Fruit fly (Drosophila melanogaster) S2 (cell line): Measurements from ENCODE around the gene CG33285.
A peak's percentile ranks its signal among the peaks of the same experiment; 100 is the strongest.

Source experiments
- CG8478 ChIP-seq: fragments of >200 bp; optimal IDR thresholded peaks from 2 replicates; lab custom pipeline; 2018
- CTCF ChIP-seq, 2 experiments: fragments of >200 bp; optimal IDR thresholded peaks; 2 replicates each; lab custom pipeline; 2018

The CG33285 gene

dm6 chr3L:21088889-21089288 lies at the start of gene CG33285:
CG33285 (minus strand) TSS chr3L:21088989.
- TF ChIP-seq CG8478 (lab: Kevin White, UChicago), result no peak
- no peak for TF ChIP-seq CTCF (optimal IDR thresholded peaks at IDR 0.05; lab: Kevin White, UChicago)

dm6 chr3L:21136253-21136652 lies 47.5 kb upstream of the CG33285 start, which contains the start of gene CG10565:
CG10565 (minus strand) TSS chr3L:21136353.
- TF ChIP-seq CG8478 (lab: Kevin White, UChicago) (no peak), CTCF (optimal IDR thresholded peaks at IDR 0.05; lab: Kevin White, UChicago) (no peak)

dm6 chr3L:21135850-21136249 lies 47.1 kb upstream of the CG33285 start:
- TF ChIP-seq CTCF (optimal IDR thresholded peaks at IDR 0.05; lab: Kevin White, UChicago), result peak in 1 of 2 experiments; percentile 46
- TF ChIP-seq CG8478 (lab: Kevin White, UChicago), result no peak

DNA sequence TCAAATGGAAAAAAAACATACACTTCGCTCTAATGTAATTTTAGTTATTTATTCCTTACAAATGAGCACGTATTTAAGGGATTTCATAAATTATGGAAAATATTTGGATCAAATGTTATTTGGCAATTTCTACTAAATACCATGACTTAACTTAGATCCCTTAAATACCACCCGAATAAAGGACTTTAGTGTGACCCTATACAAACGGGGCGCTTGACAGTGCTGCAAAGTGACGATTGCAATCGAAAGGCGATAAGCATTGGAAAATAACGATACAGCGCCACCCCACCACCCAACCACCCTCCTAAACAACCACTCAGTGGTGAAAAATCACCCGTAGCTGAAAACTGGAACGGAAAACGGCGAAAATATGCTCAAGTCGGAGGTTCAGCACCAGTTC lies 42.6 kb upstream of the CG33285 start, which contains the start of gene ICA69:
Gene ICA69, plus strand, starts transcription at position 20 of the 400 bp plus-strand sequence.
- TF ChIP-seq CTCF (optimal IDR thresholded peaks at IDR 0.05; lab: Kevin White, UChicago), result no peak
- no peak for TF ChIP-seq CG8478 (lab: Kevin White, UChicago)

dm6 chr3L:21130839-21131410 lies 42.1 kb upstream of the CG33285 start, which contains the start of gene ko:
ko (minus strand) TSS chr3L:21131159.
- no peak for TF ChIP-seq CTCF (optimal IDR thresholded peaks at IDR 0.05; lab: Kevin White, UChicago)
- TF ChIP-seq CG8478 (lab: Kevin White, UChicago), result no peak

dm6 chr3L:21129682-21130081 lies 40.9 kb upstream of the CG33285 start:
- TF ChIP-seq CG8478 (lab: Kevin White, UChicago), result no peak
- TF ChIP-seq CTCF (optimal IDR thresholded peaks at IDR 0.05; lab: Kevin White, UChicago), result no peak

dm6 chr3L:21123453-21123852 lies 34.7 kb upstream of the CG33285 start, which contains the start of gene CG33284:
CG33284 (plus strand) TSS chr3L:21123753.
- TF ChIP-seq CTCF (optimal IDR thresholded peaks at IDR 0.05; lab: Kevin White, UChicago), result no peak
- TF ChIP-seq CG8478 (lab: Kevin White, UChicago), result no peak

dm6 chr3L:21122522-21122923 lies 33.7 kb upstream of the CG33285 start:
- TF ChIP-seq CTCF (optimal IDR thresholded peaks at IDR 0.05; lab: Kevin White, UChicago) (no peak), CG8478 (lab: Kevin White, UChicago) (no peak)

dm6 chr3L:21121353-21121752 lies 32.6 kb upstream of the CG33285 start, which contains the start of gene CG43938:
CG43938 (plus strand) TSS chr3L:21121653.
- no peak for TF ChIP-seq CG8478 (lab: Kevin White, UChicago)
- TF ChIP-seq CTCF (optimal IDR thresholded peaks at IDR 0.05; lab: Kevin White, UChicago), result no peak

DNA sequence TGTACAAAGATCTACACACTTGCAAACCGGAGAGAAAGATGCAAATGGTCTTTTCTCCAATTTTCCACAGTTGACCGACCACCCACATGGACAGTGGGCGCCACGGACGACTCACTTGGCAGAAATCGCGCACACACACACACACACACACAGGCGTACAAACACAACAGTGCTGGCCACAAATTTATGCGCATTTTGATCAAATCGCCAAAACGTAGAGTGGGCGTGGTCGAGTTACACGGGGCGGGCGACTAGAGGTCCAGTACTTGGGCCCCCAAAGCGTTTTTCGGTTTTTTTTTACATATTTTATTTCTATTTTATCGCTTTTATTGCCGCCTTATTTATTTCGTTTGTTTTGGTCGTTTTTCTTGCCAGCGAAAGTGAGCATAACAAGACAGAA lies 29.8 kb upstream of the CG33285 start:
- TF ChIP-seq CG8478 (lab: Kevin White, UChicago) (no peak), CTCF (optimal IDR thresholded peaks at IDR 0.05; lab: Kevin White, UChicago) (no peak)

dm6 chr3L:21113061-21113460 lies 24.3 kb upstream of the CG33285 start:
- TF ChIP-seq CTCF (optimal IDR thresholded peaks at IDR 0.05; lab: Kevin White, UChicago), result no peak
- no peak for TF ChIP-seq CG8478 (lab: Kevin White, UChicago)

DNA sequence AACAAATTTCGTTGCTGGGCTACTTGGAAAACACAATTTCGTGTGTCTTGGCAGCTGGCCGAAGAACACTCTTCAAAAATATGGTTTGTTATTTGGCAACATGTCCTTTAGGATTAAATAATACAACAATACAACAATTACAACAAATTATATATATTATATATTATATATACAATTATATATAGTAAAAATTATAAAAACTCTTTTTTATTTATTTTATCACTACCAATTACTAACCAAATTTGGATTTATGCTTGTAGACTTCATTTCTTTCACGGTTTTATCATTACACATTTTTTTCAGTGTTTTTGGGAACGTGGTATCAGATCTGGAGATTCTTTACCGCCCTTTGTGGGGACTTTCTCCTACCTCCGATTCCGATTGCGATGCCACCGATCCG lies 19.7 kb upstream of the CG33285 start:
- TF ChIP-seq CG8478 (lab: Kevin White, UChicago), result no peak
- TF ChIP-seq CTCF (optimal IDR thresholded peaks at IDR 0.05; lab: Kevin White, UChicago), result no peak

DNA sequence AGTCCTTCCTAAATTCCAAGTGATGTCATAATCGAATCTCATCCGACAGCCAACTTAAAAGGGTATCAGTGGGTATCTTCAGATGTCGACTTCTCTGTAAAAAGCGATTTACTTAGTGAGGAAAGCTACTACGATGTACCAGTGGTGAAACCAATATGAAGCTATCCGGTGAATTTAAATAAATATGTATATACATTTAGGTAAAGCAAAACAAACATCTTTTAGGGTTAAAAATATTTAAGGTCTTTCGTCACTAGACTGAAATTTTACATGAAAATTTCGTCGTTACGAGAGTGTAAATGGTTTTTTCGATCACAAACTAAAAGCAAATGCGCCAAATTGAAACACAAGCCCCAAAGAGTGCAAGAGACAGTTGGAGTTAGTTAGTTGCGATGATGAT lies 18.1 kb upstream of the CG33285 start:
- TF ChIP-seq CG8478 (lab: Kevin White, UChicago), result no peak
- no peak for TF ChIP-seq CTCF (optimal IDR thresholded peaks at IDR 0.05; lab: Kevin White, UChicago)

DNA sequence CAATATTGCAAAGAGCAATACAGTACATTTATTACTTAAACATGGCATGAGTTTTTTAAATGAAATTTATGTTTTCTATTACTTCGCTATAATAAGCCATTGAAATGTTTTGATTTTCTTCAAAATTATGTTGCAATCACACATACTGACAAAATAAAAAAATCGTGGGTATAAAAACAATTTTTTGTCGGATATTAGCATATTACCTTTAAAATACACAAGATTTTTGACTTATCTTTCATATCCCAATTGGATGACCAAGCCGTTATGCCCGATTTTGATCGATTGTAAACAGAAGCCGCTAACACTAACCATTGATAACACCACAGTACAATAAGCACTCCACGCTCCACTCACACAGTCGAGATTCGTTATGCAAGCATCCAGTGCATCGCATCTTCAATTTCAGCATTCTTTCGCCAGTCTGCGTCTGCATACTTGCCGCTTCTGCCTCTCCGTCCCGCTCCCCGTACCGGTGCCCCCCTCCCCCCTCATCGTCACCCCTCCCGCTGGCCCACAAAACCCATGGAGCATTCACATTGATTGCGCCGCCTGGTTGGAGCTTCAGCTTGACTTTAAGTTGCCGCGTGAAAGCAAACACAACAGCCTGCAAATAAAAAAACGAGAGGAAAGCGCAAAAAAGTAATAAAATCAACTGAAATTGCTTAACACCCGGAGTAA lies 15.7 kb upstream of the CG33285 start:
- TF ChIP-seq CG8478 (lab: Kevin White, UChicago), result no peak
- no peak for TF ChIP-seq CTCF (optimal IDR thresholded peaks at IDR 0.05; lab: Kevin White, UChicago)

DNA sequence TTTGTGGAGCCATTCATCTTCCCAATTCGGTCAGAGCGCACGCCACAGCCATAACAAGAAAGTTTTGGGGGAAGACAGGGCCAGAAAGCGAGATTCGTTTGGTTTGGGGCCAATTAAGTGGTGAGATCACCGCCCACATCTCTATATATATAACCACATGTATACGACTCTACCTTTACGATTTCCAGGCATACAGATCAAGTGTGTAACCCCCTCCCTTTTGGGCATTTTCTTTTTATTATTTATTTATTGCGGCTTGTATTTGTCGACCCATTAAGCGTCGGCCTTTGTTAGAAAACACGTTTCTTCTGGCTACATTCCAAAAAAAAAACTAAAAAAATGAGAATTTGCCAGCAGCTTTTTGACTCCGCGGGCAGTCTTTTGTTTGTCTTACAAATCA lies 12.5 kb upstream of the CG33285 start:
- no peak for TF ChIP-seq CTCF (optimal IDR thresholded peaks at IDR 0.05; lab: Kevin White, UChicago)
- no peak for TF ChIP-seq CG8478 (lab: Kevin White, UChicago)
